Fruit fly (Drosophila melanogaster): ENCODE results near the gene Toll-9.

Gene Toll-9

DNA sequence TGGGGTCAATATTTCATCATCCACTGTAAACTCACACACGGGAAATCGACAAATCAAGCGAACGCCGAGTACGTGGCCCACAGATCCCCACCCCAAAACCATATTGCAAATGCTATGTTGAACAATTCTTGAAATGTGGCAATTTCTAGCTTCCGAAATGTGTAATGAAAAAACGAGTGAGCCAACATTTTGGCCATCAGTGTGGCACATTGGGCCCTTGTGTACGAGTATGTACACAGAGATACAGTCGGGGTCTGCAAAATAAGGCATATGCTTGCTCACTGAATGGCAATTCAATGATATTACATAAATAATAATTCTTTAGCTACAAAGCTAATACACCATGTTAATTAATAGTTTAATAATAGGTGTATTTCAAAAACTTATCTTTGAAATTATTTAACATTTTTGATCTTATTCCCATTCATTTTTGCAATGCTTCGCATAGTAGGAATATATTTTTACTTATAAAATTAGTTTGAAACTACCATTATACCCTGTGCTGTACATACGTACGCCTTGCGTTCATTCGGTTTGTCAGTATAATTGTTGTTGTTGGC, 33.1 kb upstream of the Toll-9 start (continued):
- TF ChIP-seq CG3163 (GFP tag; optimal IDR thresholded peaks at IDR 0.05): peak; percentile 50
- TF ChIP-seq prd (optimal IDR thresholded peaks at IDR 0.05): no peak
- peak; percentile 88 for TF ChIP-seq prd (GFP tag; IDR thresholded peaks at IDR 0.05)
- peak; percentile 89 for TF ChIP-seq sug (tag; optimal IDR thresholded peaks at IDR 0.05)
- TF ChIP-seq emc (GFP tag; optimal IDR thresholded peaks at IDR 0.05): peak; percentile 41
- TF ChIP-seq ro (GFP tag; IDR thresholded peaks at IDR 0.05): peak; percentile 71
- TF ChIP-seq nerfin-1 (tag; optimal IDR thresholded peaks at IDR 0.05): peak; percentile 87
- peak; percentile 70 for TF ChIP-seq kah (GFP tag; optimal IDR thresholded peaks at IDR 0.05)
- TF ChIP-seq CG5245 (GFP tag; optimal IDR thresholded peaks at IDR 0.05): peak; percentile 72
- TF ChIP-seq run (tag; optimal IDR thresholded peaks at IDR 0.05): peak; percentile 86
- TF ChIP-seq luna (GFP tag; optimal IDR thresholded peaks at IDR 0.05): peak; percentile 52
- peak; percentile 36 to 66 for TF ChIP-seq chif (GFP tag; optimal IDR thresholded peaks at IDR 0.05)
- no peak for TF ChIP-seq Sry-β (GFP tag; optimal IDR thresholded peaks at IDR 0.05)
- peak; percentile 62 for TF ChIP-seq fd64A (GFP tag; optimal IDR thresholded peaks at IDR 0.05)
- TF ChIP-seq Scr (GFP tag; IDR thresholded peaks at IDR 0.05; ENCODE audit: partially characterized antibody): no peak
- TF ChIP-seq zen (tag; optimal IDR thresholded peaks at IDR 0.05): peak; percentile 72
- no peak for TF ChIP-seq Lpt (GFP tag; optimal IDR thresholded peaks at IDR 0.05)
- TF ChIP-seq CG34422 (GFP tag; IDR thresholded peaks at IDR 0.05): peak; percentile 86
- peak; percentile 72 for TF ChIP-seq croc (GFP tag; conservative IDR thresholded peaks at IDR 0.05)
- TF ChIP-seq CG30020 (tag; optimal IDR thresholded peaks at IDR 0.05): peak; percentile 63
- TF ChIP-seq Fer1 (GFP tag; optimal IDR thresholded peaks at IDR 0.05): peak; percentile 88
- TF ChIP-seq pnt (GFP tag; optimal IDR thresholded peaks at IDR 0.05): peak; percentile 60
- no peak for TF ChIP-seq CkIIα-i1 (GFP tag; IDR thresholded peaks at IDR 0.05)
- TF ChIP-seq bcd (GFP tag; optimal IDR thresholded peaks at IDR 0.05): peak; percentile 87
- TF ChIP-seq Camta (GFP tag; optimal IDR thresholded peaks at IDR 0.05): peak; percentile 72
- peak; percentile 95 for TF ChIP-seq sens (GFP tag)
- TF ChIP-seq usp (GFP tag; optimal IDR thresholded peaks at IDR 0.05): no peak
- no peak for TF ChIP-seq CG13287 (GFP tag; IDR thresholded peaks at IDR 0.05; ENCODE audit: partially characterized antibody)
- no peak for TF ChIP-seq CG7745 (tag; optimal IDR thresholded peaks at IDR 0.05)
- peak; percentile 85 for TF ChIP-seq caup (GFP tag; optimal IDR thresholded peaks at IDR 0.05; ENCODE audit: severe bottlenecking)
- peak in 1 of 2 experiments; percentile 59 for TF ChIP-seq Hr78 (GFP tag; optimal IDR thresholded peaks at IDR 0.05)
- TF ChIP-seq Chrac-16 (GFP tag; optimal IDR thresholded peaks at IDR 0.05): peak; percentile 84
- no peak for TF ChIP-seq HLHmδ (GFP tag; optimal IDR thresholded peaks at IDR 0.05)
- peak; percentile 74 for TF ChIP-seq tx (GFP tag; optimal IDR thresholded peaks at IDR 0.05)
- peak; percentile 52; the same call in 1 of the 2 replicates for TF ChIP-seq ham (GFP tag; IDR thresholded peaks at IDR 0.05)
- TF ChIP-seq CG34376 (GFP tag; optimal IDR thresholded peaks at IDR 0.05): peak; percentile 69
- TF ChIP-seq Ravus (GFP tag; IDR thresholded peaks at IDR 0.05): peak; percentile 20
- TF ChIP-seq Ada2b (GFP tag; IDR thresholded peaks at IDR 0.05): peak; percentile 80
- TF ChIP-seq h (optimal IDR thresholded peaks at IDR 0.05): no peak
- peak; percentile 87 for TF ChIP-seq CG13775 (GFP tag; optimal IDR thresholded peaks at IDR 0.05)
- no peak for TF ChIP-seq CG9797 (GFP tag; optimal IDR thresholded peaks at IDR 0.05)
- peak; percentile 84 for TF ChIP-seq D19A (tag; optimal IDR thresholded peaks at IDR 0.05)
- peak; percentile 83 for TF ChIP-seq CG12104 (GFP tag; optimal IDR thresholded peaks at IDR 0.05)
- TF ChIP-seq Dp (GFP tag; optimal IDR thresholded peaks at IDR 0.05): peak; percentile 3
- peak; percentile 84 for TF ChIP-seq Dip3 (GFP tag; optimal IDR thresholded peaks at IDR 0.05)
- TF ChIP-seq CG31388 (GFP tag; optimal IDR thresholded peaks at IDR 0.05): peak; percentile 58
- TF ChIP-seq CG15514 (GFP tag; optimal IDR thresholded peaks at IDR 0.05): peak; percentile 78
- peak; percentile 85 for TF ChIP-seq CG12155 (GFP tag; optimal IDR thresholded peaks at IDR 0.05)
- peak; percentile 29 for TF ChIP-seq CG17186 (GFP tag; optimal IDR thresholded peaks at IDR 0.05)
- peak; percentile 76 for TF ChIP-seq maf-S (GFP tag; optimal IDR thresholded peaks at IDR 0.05)

All from whole organism, embryonic.